Worm (Caenorhabditis elegans) whole organism, L2 larva: ENCODE data around the gene T25D1.3.

Source experiments
- blmp-1 ChIP-seq: sonication (generic microtip); optimal IDR thresholded peaks from 2 replicates; lab custom pipeline; 2017; ENCODE audit warnings: missing genetic modification characterization, mild to moderate bottlenecking, missing compliant biosample characterization, antibody characterized with exemption, moderate library complexity; ENCODE audit not compliant: insufficient read depth
- lsy-2 ChIP-seq, 2 experiments: fragments of 150-350 bp in 1 of 2; sonication (generic microtip) in 1 of 2; optimal IDR thresholded peaks; 2 replicates each; lab custom pipeline; 2014 to 2017; ENCODE audit warnings: missing biosample characterization in 2 of 2, missing genetic modification characterization in 2 of 2

ce11 chrX:16468845-16469244 is 36.6 kb upstream of the T25D1.3 start:
- TF ChIP-seq lsy-2 (tag; optimal IDR thresholded peaks at IDR 0.05; lab: Kevin White, UChicago) (no peak), blmp-1 (tag; lab: Kevin White, UChicago) (no peak)
